Fruit fly (Drosophila melanogaster): ENCODE data around the gene MRG15.

dm6 chr3R:15287763-15288162 lies 9.9 kb upstream of the MRG15 start:
- TF ChIP-seq cnc (optimal IDR thresholded peaks at IDR 0.05) (peak in 1 of 2 experiments; percentile 32), CG7101 (tag; optimal IDR thresholded peaks at IDR 0.05) (no peak), ovo (GFP tag; optimal IDR thresholded peaks at IDR 0.05) (peak; percentile 63), CG11617 (GFP tag; optimal IDR thresholded peaks at IDR 0.05) (no peak), Clk (GFP tag; optimal IDR thresholded peaks at IDR 0.05) (no peak), pad (GFP tag; optimal IDR thresholded peaks at IDR 0.05) (peak; percentile 44), CG12768 (GFP tag; optimal IDR thresholded peaks at IDR 0.05) (no peak), CG1620 (GFP tag; optimal IDR thresholded peaks at IDR 0.05) (peak; percentile 30), kay (GFP tag; ENCODE audit: borderline replicate concordance) (no peak), tj (GFP tag; optimal IDR thresholded peaks at IDR 0.05) (peak; percentile 100)

Data from whole organism, adult.